Fruit fly (Drosophila melanogaster): ENCODE results near the gene kmr.
A peak's percentile ranks its signal among the peaks of the same experiment; 100 is the strongest.

Gene kmr

DNA sequence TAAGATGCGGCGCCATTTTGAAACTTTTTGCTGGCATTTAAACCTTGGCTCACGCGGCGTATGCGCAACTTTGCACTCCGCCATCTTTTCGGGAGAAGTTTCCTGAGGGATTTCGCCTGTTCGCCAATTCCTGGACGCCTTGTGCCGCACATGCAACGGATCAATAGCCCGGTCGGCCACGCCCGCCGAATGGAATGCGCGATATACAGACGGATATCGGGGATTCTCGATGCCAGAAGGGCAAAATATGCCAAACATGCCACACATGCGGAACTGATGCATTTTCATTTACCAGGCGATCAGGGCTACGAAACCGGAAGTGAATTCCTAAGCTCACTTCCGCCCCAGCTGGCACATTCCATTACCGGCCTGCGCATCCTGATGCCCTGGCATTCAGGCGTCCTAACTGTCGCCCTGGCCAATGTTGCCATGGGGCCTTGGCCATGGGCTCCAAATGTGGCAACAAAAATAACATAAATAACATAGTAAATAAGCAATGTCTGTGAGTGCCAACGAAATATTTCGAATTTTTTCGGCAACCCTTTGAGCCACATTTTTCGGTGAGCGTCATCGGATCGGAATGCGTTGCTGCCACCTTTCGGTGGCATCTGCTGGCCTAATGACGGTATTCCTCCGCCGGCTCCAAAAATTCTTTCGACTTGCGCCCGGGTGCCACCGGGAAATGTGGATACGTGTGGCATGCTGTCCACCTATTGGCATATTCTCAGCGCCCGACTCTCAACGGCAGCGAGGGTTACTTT lies 87.2 kb downstream of the kmr start:
- no peak for TF ChIP-seq noc (tag; optimal IDR thresholded peaks at IDR 0.05)

dm6 chr3R:13803185-13803887 lies 88.3 kb downstream of the kmr start:
- no peak for TF ChIP-seq noc (tag; optimal IDR thresholded peaks at IDR 0.05)

dm6 chr3R:13803892-13804710 lies 89.1 kb downstream of the kmr start:
- TF ChIP-seq noc (tag; optimal IDR thresholded peaks at IDR 0.05): no peak

DNA sequence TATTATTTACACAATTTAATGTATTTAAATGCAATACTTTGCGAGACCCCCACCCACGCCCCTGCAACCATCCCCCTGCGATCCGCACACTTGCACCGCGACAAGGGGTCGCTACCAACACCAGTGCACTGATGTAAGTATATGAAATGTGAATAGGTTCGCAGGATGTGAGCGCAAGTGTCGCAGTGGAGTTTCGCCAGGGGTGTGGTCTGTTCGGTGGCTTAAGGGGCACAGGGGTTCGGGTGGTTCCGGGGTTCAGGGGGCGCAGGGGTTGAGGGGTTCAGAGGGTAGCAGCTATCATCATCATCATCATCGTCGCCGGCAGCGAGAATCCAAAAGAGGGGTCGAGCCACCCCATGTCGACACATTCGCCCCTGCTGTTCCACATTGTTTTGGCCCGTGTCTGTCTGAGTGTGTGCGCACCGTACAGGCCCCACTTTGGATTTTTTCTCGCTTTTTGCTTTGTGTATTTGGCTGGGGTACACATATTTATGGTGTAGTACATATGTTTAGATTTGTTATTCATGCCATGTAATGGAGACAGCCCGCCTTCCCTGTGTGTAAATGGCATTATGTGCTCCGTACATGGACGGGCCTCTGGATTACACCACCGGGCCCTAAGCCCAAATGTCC lies 90.1 kb downstream of the kmr start:
- no peak for TF ChIP-seq noc (tag; optimal IDR thresholded peaks at IDR 0.05)

dm6 chr3R:13806032-13806709 lies 91.2 kb downstream of the kmr start:
- TF ChIP-seq noc (tag; optimal IDR thresholded peaks at IDR 0.05): no peak

dm6 chr3R:13806710-13807093 lies 91.7 kb downstream of the kmr start:
- TF ChIP-seq noc (tag; optimal IDR thresholded peaks at IDR 0.05): no peak

DNA sequence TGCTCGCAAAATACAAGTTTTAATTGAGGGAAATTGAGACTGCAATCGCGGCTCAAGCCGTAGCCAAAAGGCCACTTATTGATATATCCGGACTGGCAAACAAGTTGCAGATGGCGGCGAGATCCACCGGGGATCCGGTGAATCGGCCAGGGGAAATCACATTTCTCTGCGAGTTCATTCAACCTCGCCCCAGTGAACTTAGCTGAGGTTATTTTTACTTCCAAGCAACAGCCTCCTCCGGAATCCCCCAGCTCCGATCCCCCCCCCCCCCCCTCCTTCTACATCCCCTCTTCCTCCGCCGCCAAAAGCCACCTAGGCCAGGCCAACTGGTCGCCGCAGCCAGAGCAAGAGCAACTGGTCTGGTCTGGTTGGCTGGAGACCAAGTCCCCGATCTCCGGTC lies 92.3 kb downstream of the kmr start:
- no peak for TF ChIP-seq noc (tag; optimal IDR thresholded peaks at IDR 0.05)

DNA sequence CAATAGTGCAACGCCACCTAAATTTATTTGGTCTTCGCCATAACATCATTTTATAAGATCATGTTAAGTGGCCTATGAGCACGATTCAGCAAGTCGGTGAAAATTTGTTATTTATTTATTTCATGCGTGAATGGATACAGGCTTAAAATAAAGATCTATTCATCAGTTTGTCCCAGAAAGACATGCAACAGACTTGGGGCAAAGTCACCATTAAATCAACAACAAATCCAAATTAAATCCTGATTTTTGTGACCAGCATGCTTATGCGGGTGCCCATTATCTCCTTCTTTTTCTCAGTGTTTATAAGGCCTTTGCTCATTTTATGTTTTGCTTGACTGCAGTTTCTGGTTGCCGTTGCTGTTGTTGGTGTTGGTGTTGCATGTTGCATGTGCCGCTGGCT lies 92.9 kb downstream of the kmr start:
- TF ChIP-seq noc (tag; optimal IDR thresholded peaks at IDR 0.05): no peak

dm6 chr3R:13809261-13809660 lies 94.3 kb downstream of the kmr start:
- no peak for TF ChIP-seq noc (tag; optimal IDR thresholded peaks at IDR 0.05)

DNA sequence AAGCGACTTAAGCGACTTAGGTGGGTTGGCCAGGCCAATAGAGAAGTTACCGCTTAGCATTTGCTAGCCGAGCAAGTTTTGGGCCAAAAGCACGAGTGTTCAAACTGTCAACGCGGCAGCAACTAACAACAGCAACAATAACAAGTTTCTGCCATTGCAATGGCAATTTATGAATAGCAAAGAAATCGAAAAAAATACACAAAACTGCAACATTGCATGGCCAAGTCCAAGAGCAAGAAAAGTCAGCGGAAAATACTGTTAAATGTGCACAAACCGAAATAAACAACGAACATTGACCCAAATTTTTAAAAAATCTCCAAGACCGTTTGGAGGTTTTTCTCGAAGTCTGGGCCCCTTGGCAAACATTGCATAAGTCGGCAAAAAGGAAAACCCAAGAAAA lies 95.3 kb downstream of the kmr start:
- no peak for TF ChIP-seq noc (tag; optimal IDR thresholded peaks at IDR 0.05)

DNA sequence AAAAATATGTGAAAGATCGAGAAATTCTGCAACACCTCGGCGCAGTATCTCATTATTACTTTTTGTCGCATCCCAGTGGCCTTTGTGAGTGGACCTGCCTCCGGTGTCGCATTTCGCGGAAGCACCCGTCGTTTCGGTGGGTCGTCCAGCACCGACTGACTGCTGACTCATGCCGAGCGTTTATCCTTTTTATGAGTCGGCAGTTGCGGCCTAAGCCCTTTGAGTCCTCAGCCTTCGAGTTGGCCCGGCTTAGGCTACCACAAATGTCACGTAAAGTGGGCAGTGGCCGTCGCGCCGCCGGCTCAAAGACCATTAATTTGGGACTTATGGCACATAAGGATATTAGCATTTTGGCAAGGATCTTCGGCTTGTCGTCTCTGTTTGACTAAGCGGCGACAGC lies 96.7 kb downstream of the kmr start:
- no peak for TF ChIP-seq noc (tag; optimal IDR thresholded peaks at IDR 0.05)

DNA sequence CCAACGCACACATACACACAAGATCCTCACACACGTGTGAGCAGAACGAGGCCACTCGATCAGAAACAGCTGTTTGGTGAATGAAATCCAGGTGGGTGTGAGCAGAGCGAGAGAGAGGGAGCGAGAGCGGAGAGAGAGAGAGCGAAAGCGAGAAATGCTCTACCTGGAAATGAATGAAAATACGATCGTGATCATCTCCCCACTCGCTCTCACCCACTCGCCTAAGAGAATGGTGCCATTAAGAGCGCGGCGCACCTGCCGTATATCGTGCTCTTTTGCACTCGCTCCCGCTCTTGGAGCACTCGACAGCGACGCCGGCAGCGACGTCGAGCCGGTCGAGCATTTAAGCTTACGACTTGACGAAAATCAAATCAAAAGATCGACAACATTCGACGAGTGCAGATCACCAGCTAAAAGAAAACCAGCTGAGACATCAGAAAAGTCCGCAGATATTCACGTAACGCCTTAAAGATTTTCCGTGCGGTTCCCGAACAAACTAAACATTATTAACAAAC lies 97.8 kb downstream of the kmr start, which contains the start of the genes tal-1A, tal-2A, tal-3A and tal-AA:
Gene tal-1A (plus strand): TSS at position 374 of the 515 bp plus-strand sequence.
Gene tal-2A (plus strand): TSS at position 374 of the 515 bp plus-strand sequence.
Gene tal-3A (plus strand): TSS at position 374 of the 515 bp plus-strand sequence.
Gene tal-AA (plus strand): TSS at position 374 of the 515 bp plus-strand sequence.
- TF ChIP-seq noc (tag; optimal IDR thresholded peaks at IDR 0.05): peak; percentile 27
